Fruit fly (Drosophila melanogaster) whole organism, embryonic: ENCODE measurements around the gene CaMKI.

Source experiments
- ATbp ChIP-seq: fragments of 200-800 bp; sonication (Bioruptor generic); optimal IDR thresholded peaks from 2 replicates; lab custom pipeline; 2017; ENCODE audit warnings: missing biosample characterization, mild to moderate bottlenecking, missing genetic modification characterization, missing genetic modification reagents
- Ada2b ChIP-seq: fragments of 200-800 bp; sonication (Bioruptor generic); IDR thresholded peaks from 2 replicates; pipeline ENCODE4 v1.3.6; 2022; ENCODE audit warnings: missing biosample characterization, missing genetic modification characterization
- Blimp-1 ChIP-seq: fragments of 200-800 bp; sonication (Bioruptor generic); optimal IDR thresholded peaks from 3 replicates; lab custom pipeline; 2018; ENCODE audit warnings: missing biosample characterization, missing genetic modification characterization, mild to moderate bottlenecking, moderate library complexity, missing genetic modification reagents
- CG1024 ChIP-seq: fragments of 200-800 bp; sonication (Bioruptor generic); IDR thresholded peaks from 2 replicates; pipeline ENCODE4 v1.3.6; 2022; ENCODE audit warnings: missing biosample characterization, missing genetic modification characterization
- CG10267 ChIP-seq: fragments of 200-800 bp; sonication (Bioruptor generic); optimal IDR thresholded peaks from 2 replicates; lab custom pipeline; 2018; ENCODE audit warnings: missing biosample characterization, mild to moderate bottlenecking, missing genetic modification characterization, moderate library complexity
- CG10431 ChIP-seq: fragments of 200-800 bp; sonication (Bioruptor generic); optimal IDR thresholded peaks from 3 replicates; lab custom pipeline; 2018; ENCODE audit warnings: missing biosample characterization, mild to moderate bottlenecking, missing genetic modification characterization
- CG12219 ChIP-seq: fragments of 200-800 bp; sonication (Bioruptor generic); optimal IDR thresholded peaks from 3 replicates; lab custom pipeline; 2018; ENCODE audit warnings: missing biosample characterization, mild to moderate bottlenecking, missing genetic modification characterization
- CG12769 ChIP-seq: fragments of 200-800 bp; sonication (Bioruptor generic); optimal IDR thresholded peaks from 2 replicates; lab custom pipeline; 2019; ENCODE audit warnings: missing biosample characterization, mild to moderate bottlenecking, missing genetic modification characterization, moderate library complexity
- CG15269 ChIP-seq: fragments of 200-800 bp; sonication (Bioruptor generic); optimal IDR thresholded peaks from 2 replicates; lab custom pipeline; 2018; ENCODE audit warnings: missing biosample characterization, mild to moderate bottlenecking, missing genetic modification characterization, moderate library complexity
- CG18011 ChIP-seq: fragments of 200-800 bp; sonication (Bioruptor generic); optimal IDR thresholded peaks from 2 replicates; lab custom pipeline; 2017; ENCODE audit warnings: missing biosample characterization, missing genetic modification characterization, mild to moderate bottlenecking, moderate library complexity, missing genotype
- CG1832 ChIP-seq: fragments of 200-800 bp; sonication (Bioruptor generic); optimal IDR thresholded peaks from 2 replicates; lab custom pipeline; 2017; ENCODE audit warnings: missing biosample characterization, mild to moderate bottlenecking, missing genetic modification characterization, inconsistent platforms
- CG2129 ChIP-seq: fragments of 200-800 bp; sonication (Bioruptor generic); IDR thresholded peaks from 2 replicates; pipeline ENCODE4 v1.3.6; 2022; ENCODE audit warnings: missing biosample characterization, missing genetic modification characterization; ENCODE audit not compliant: partially characterized antibody
- CG2199 ChIP-seq: fragments of 200-800 bp; sonication (Bioruptor generic); IDR thresholded peaks from 3 replicates; pipeline ENCODE4 v1.3.6; 2022; ENCODE audit warnings: missing biosample characterization, missing genetic modification characterization
- CG2889 ChIP-seq: fragments of 200-800 bp; sonication (Bioruptor generic); IDR thresholded peaks from 3 replicates; pipeline ENCODE4 v1.3.6; 2022; ENCODE audit warnings: missing biosample characterization, missing genetic modification characterization
- CG30020 ChIP-seq: fragments of 200-800 bp; optimal IDR thresholded peaks from 2 replicates; lab custom pipeline; 2019; ENCODE audit warnings: missing biosample characterization, mild to moderate bottlenecking, missing genetic modification characterization, moderate library complexity
- CG30403 ChIP-seq: fragments of 200-800 bp; sonication (Bioruptor generic); optimal IDR thresholded peaks from 3 replicates; lab custom pipeline; 2016; ENCODE audit warnings: missing biosample characterization, missing genetic modification characterization
- CG30431 ChIP-seq: fragments of 200-800 bp; sonication (Bioruptor generic); optimal IDR thresholded peaks from 2 replicates; lab custom pipeline; 2017; ENCODE audit warnings: missing biosample characterization, missing genetic modification characterization
- CG31388 ChIP-seq: fragments of 200-800 bp; sonication (Bioruptor generic); optimal IDR thresholded peaks from 2 replicates; lab custom pipeline; 2016; ENCODE audit warnings: missing biosample characterization, missing genetic modification characterization
- CG4282 ChIP-seq: fragments of 200-800 bp; sonication (Bioruptor generic); optimal IDR thresholded peaks from 2 replicates; lab custom pipeline; 2016; ENCODE audit warnings: missing biosample characterization, missing genetic modification characterization
- CG4328 ChIP-seq: fragments of 200-800 bp; sonication (Bioruptor generic); optimal IDR thresholded peaks from 3 replicates; lab custom pipeline; 2017; ENCODE audit warnings: missing biosample characterization, missing genetic modification reagents, missing genetic modification characterization
- CG8388 ChIP-seq: fragments of 200-800 bp; sonication (Bioruptor generic); optimal IDR thresholded peaks from 2 replicates; lab custom pipeline; 2019; ENCODE audit warnings: missing biosample characterization, mild to moderate bottlenecking, missing genetic modification characterization, moderate library complexity
- D19A ChIP-seq: fragments of 200-800 bp; optimal IDR thresholded peaks from 3 replicates; lab custom pipeline; 2019; ENCODE audit warnings: missing biosample characterization, mild to moderate bottlenecking, missing genetic modification characterization, moderate library complexity
- Dp ChIP-seq: fragments of 200-800 bp; sonication (Bioruptor generic); optimal IDR thresholded peaks from 2 replicates; lab custom pipeline; 2018; ENCODE audit warnings: missing biosample characterization, mild to moderate bottlenecking, missing genetic modification characterization, moderate library complexity
- Drgx ChIP-seq: fragments of 200-800 bp; sonication (Bioruptor generic); IDR thresholded peaks from 2 replicates; pipeline ENCODE4 v1.3.6; 2022; ENCODE audit warnings: missing biosample characterization, missing genetic modification characterization
- GATAe ChIP-seq: fragments of 200-800 bp; sonication (Bioruptor generic); conservative IDR thresholded peaks from 2 replicates; pipeline ENCODE4 v1.3.6; 2022; ENCODE audit warnings: missing biosample characterization, missing genetic modification characterization
- Hand ChIP-seq: fragments of 200-800 bp; sonication (Bioruptor generic); optimal IDR thresholded peaks from 2 replicates; lab custom pipeline; 2017; ENCODE audit warnings: mild to moderate bottlenecking, missing biosample characterization, missing genetic modification reagents, missing genetic modification characterization
- HmgD ChIP-seq: fragments of 200-800 bp; sonication (Bioruptor generic); optimal IDR thresholded peaks from 3 replicates; lab custom pipeline; 2016; ENCODE audit warnings: missing biosample characterization, missing genetic modification characterization
- Lhr ChIP-seq: fragments of 200-800 bp; sonication (Bioruptor generic); optimal IDR thresholded peaks from 3 replicates; lab custom pipeline; 2017; ENCODE audit warnings: mild to moderate bottlenecking, missing biosample characterization, missing genetic modification reagents, missing genetic modification characterization
- Max ChIP-seq: fragments of 200-800 bp; sonication (Bioruptor generic); optimal IDR thresholded peaks from 2 replicates; lab custom pipeline; 2016; ENCODE audit warnings: missing biosample characterization, mild to moderate bottlenecking, missing genetic modification characterization
- Sry-δ ChIP-seq: fragments of 200-800 bp; sonication (Bioruptor generic); optimal IDR thresholded peaks from 2 replicates; lab custom pipeline; 2016; ENCODE audit warnings: missing biosample characterization, missing genetic modification characterization
- Taf1 ChIP-seq: fragments of 200-800 bp; sonication (Bioruptor generic); IDR thresholded peaks from 2 replicates; pipeline ENCODE4 v1.3.6; 2022; ENCODE audit warnings: missing biosample characterization, missing genetic modification characterization
- ac ChIP-seq: fragments of 200-800 bp; sonication (Bioruptor generic); optimal IDR thresholded peaks from 3 replicates; lab custom pipeline; 2017; ENCODE audit warnings: missing biosample characterization, mild to moderate bottlenecking, missing genetic modification characterization
- ash1 ChIP-seq: fragments of 200-800 bp; sonication (Bioruptor generic); optimal IDR thresholded peaks from 2 replicates; lab custom pipeline; 2018; ENCODE audit warnings: missing biosample characterization, mild to moderate bottlenecking, missing genetic modification characterization
- az2 ChIP-seq: fragments of 200-800 bp; sonication (Bioruptor generic); optimal IDR thresholded peaks from 3 replicates; lab custom pipeline; 2016; ENCODE audit warnings: missing biosample characterization, missing genetic modification characterization
- bbx ChIP-seq: fragments of 200-800 bp; sonication (Bioruptor generic); IDR thresholded peaks from 2 replicates; pipeline ENCODE4 v1.3.6; 2022; ENCODE audit warnings: missing biosample characterization, missing genetic modification characterization; ENCODE audit not compliant: partially characterized antibody
- dati ChIP-seq: fragments of 200-800 bp; sonication (Bioruptor generic); IDR thresholded peaks from 2 replicates; pipeline ENCODE4 v1.3.6; 2022; ENCODE audit warnings: missing biosample characterization, missing genetic modification characterization
- gfzf ChIP-seq: fragments of 200-800 bp; sonication (Bioruptor generic); optimal IDR thresholded peaks from 2 replicates; lab custom pipeline; 2016; ENCODE audit warnings: missing biosample characterization, mild to moderate bottlenecking, missing genetic modification characterization, moderate library complexity
- prd ChIP-seq, 3 experiments: fragments of >200 bp in 2 of 3; fragments of 200-800 bp in 1 of 3; sonication (Bioruptor generic) in 1 of 3; optimal IDR thresholded peaks in 2 of 3; IDR thresholded peaks in 1 of 3; 2 replicates in 2 of 3; 3 replicates in 1 of 3; pipeline versions ENCODE4 v1.3.6 to Lab custom; 2017 to 2022; ENCODE audit warnings: missing biosample characterization in 1 of 3, missing genetic modification characterization in 1 of 3
- psq ChIP-seq: fragments of 200-800 bp; sonication (Bioruptor generic); optimal IDR thresholded peaks from 2 replicates; lab custom pipeline; 2017; ENCODE audit warnings: missing biosample characterization, missing genetic modification characterization
- sens ChIP-seq: fragments of 200-800 bp; sonication (Bioruptor generic); peaks from one replicate; lab custom pipeline; 2016; ENCODE audit warnings: missing biosample characterization, missing genetic modification characterization
- so ChIP-seq: fragments of 200-800 bp; sonication (Bioruptor generic); IDR thresholded peaks from 3 replicates; pipeline ENCODE4 v1.3.6; 2022; ENCODE audit warnings: missing biosample characterization, missing genetic modification characterization
- sqz ChIP-seq: fragments of 200-800 bp; sonication (Bioruptor generic); optimal IDR thresholded peaks from 3 replicates; lab custom pipeline; 2018; ENCODE audit warnings: missing biosample characterization, mild to moderate bottlenecking, missing genetic modification characterization
- sr ChIP-seq: fragments of 200-800 bp; sonication (Bioruptor generic); IDR thresholded peaks from 3 replicates; pipeline ENCODE4 v1.3.6; 2022; ENCODE audit warnings: missing biosample characterization, missing genetic modification characterization
- toy ChIP-seq: fragments of 200-800 bp; sonication (Bioruptor generic); IDR thresholded peaks from 2 replicates; pipeline ENCODE4 v1.3.6; 2022; ENCODE audit warnings: missing biosample characterization, missing genetic modification characterization
- tup ChIP-seq: fragments of 200-800 bp; sonication (Bioruptor generic); optimal IDR thresholded peaks from 2 replicates; lab custom pipeline; 2016; ENCODE audit warnings: missing biosample characterization, mild to moderate bottlenecking, missing genetic modification characterization, moderate library complexity
- twi ChIP-seq: fragments of 200-800 bp; optimal IDR thresholded peaks from 2 replicates; lab custom pipeline; 2019; ENCODE audit warnings: missing biosample characterization, mild to moderate bottlenecking, missing genetic modification characterization, moderate library complexity
- unc-4 ChIP-seq: fragments of 200-800 bp; sonication (Bioruptor generic); IDR thresholded peaks from 2 replicates; pipeline ENCODE4 v1.3.6; 2022; ENCODE audit warnings: missing biosample characterization, missing genetic modification characterization; ENCODE audit not compliant: partially characterized antibody
- unpg ChIP-seq: fragments of 200-800 bp; sonication (Bioruptor generic); optimal IDR thresholded peaks from 3 replicates; lab custom pipeline; 2018; ENCODE audit warnings: missing biosample characterization, mild to moderate bottlenecking, missing genetic modification characterization, moderate library complexity
- zfh1 ChIP-seq: fragments of 200-800 bp; sonication (Bioruptor generic); IDR thresholded peaks from 3 replicates; pipeline ENCODE4 v1.3.6; 2022; ENCODE audit warnings: missing biosample characterization, missing genetic modification characterization

The CaMKI gene

dm6 chr4:443592-444257 lies 1.6 kb upstream of the CaMKI start, which contains the start of gene lgs (continued):
- no peak for TF ChIP-seq CG15269 (tag; lab: Kevin White, UChicago)
- no peak for TF ChIP-seq prd (optimal IDR thresholded peaks at IDR 0.05; lab: Kevin White, UChicago)
- peak; percentile 54; the same call in 1 of the 3 replicates for TF ChIP-seq prd (GFP tag; IDR thresholded peaks at IDR 0.05; lab: Robert Waterston, UW)
- 0 out of 2 replicates have a peak, but pooled peaks have one; percentile 7 for TF ChIP-seq Taf1 (GFP tag; lab: Robert Waterston, UW)
- no peak for TF ChIP-seq ATbp
- no peak for TF ChIP-seq unpg (GFP tag; lab: Kevin White, UChicago)
- no peak for TF ChIP-seq CG1832 (GFP tag; lab: Kevin White, UChicago)
- peak; percentile 68 for TF ChIP-seq sens (GFP tag; lab: Kevin White, UChicago)
- TF ChIP-seq unc-4 (GFP tag; lab: Robert Waterston, UW) = no peak
- no peak for TF ChIP-seq CG30431
- no peak for TF ChIP-seq CG12219
- no peak for TF ChIP-seq Hand (GFP tag; lab: Kevin White, UChicago)
- peak; percentile 30 for TF ChIP-seq CG30403
- TF ChIP-seq twi (tag; lab: Kevin White, UChicago) = no peak
- peak; percentile 52 for TF ChIP-seq Lhr
- no peak for TF ChIP-seq ac (GFP tag; lab: Kevin White, UChicago)
- TF ChIP-seq toy (GFP tag; lab: Robert Waterston, UW) = no peak
- peak; percentile 67 for TF ChIP-seq gfzf (GFP tag; lab: Kevin White, UChicago)
- no peak for TF ChIP-seq GATAe (GFP tag; lab: Robert Waterston, UW)
- peak; percentile 5 for TF ChIP-seq az2 (GFP tag; lab: Kevin White, UChicago)
- TF ChIP-seq CG31388 (GFP tag; lab: Kevin White, UChicago) = no peak
- peak; percentile 73 for TF ChIP-seq sqz (GFP tag; lab: Kevin White, UChicago)
- TF ChIP-seq CG2129 = no peak
- no peak for TF ChIP-seq sr (GFP tag; lab: Robert Waterston, UW)
- TF ChIP-seq psq (GFP tag; lab: Kevin White, UChicago) = no peak
- no peak for TF ChIP-seq Max (GFP tag; lab: Kevin White, UChicago)
- peak; percentile 97 for TF ChIP-seq CG30020 (tag; lab: Kevin White, UChicago)
- TF ChIP-seq zfh1 (GFP tag; lab: Robert Waterston, UW) = no peak; the same call in 2 of the 3 replicates
- TF ChIP-seq Dp (GFP tag; lab: Kevin White, UChicago) = no peak
- no peak for TF ChIP-seq CG2889 (GFP tag; lab: Robert Waterston, UW)
- no peak for TF ChIP-seq Drgx (GFP tag; lab: Robert Waterston, UW)
- TF ChIP-seq CG10267 = peak; percentile 3
- TF ChIP-seq CG8388 (GFP tag; lab: Kevin White, UChicago) = no peak
- TF ChIP-seq CG2199 (GFP tag; lab: Robert Waterston, UW) = 0 out of 3 replicates have a peak, but pooled peaks have one; percentile 27
- TF ChIP-seq CG1024 (GFP tag; lab: Robert Waterston, UW) = peak; percentile 93
- TF ChIP-seq CG4328 (GFP tag; lab: Kevin White, UChicago) = peak; percentile 36
- no peak for TF ChIP-seq so (GFP tag; lab: Robert Waterston, UW)
- TF ChIP-seq CG12769 (tag; lab: Kevin White, UChicago) = no peak
- no peak for TF ChIP-seq CG4282 (GFP tag; lab: Kevin White, UChicago)
- no peak for TF ChIP-seq Sry-δ (GFP tag; lab: Kevin White, UChicago)
- TF ChIP-seq tup (GFP tag; lab: Kevin White, UChicago) = no peak
- no peak for TF ChIP-seq CG10431 (GFP tag; lab: Kevin White, UChicago)
- TF ChIP-seq CG18011 (GFP tag; lab: Kevin White, UChicago) = no peak
- TF ChIP-seq HmgD (GFP tag; lab: Kevin White, UChicago) = no peak
- TF ChIP-seq bbx = no peak
- no peak for TF ChIP-seq ash1
- TF ChIP-seq Ada2b (GFP tag; lab: Robert Waterston, UW) = no peak
- no peak for TF ChIP-seq dati (GFP tag; lab: Robert Waterston, UW)
- TF ChIP-seq Blimp-1 = no peak
- no peak for TF ChIP-seq D19A
